Worm (Caenorhabditis elegans): ENCODE results near the gene T04A6.3.
A peak's percentile ranks its signal among the peaks of the same experiment; 100 is the strongest.
"Not testable (repeated sequence)": the region's sequence is repeated elsewhere in the genome, so short reads cannot be mapped to it uniquely, and the experiment has no call there.

The T04A6.3 gene

ce11 chrIII:7618294-7618693, 10.2 kb upstream of the T04A6.3 start:
- TF ChIP-seq nhr-47 (tag; optimal IDR thresholded peaks at IDR 0.05) (no peak), ceh-8 (GFP tag; optimal IDR thresholded peaks at IDR 0.05) (no peak), unc-30 (tag; optimal IDR thresholded peaks at IDR 0.05) (no peak), C04F5.9 (tag; optimal IDR thresholded peaks at IDR 0.05) (no peak), mab-9 (GFP tag; IDR thresholded peaks at IDR 0.05) (no peak), nhr-77 (tag; optimal IDR thresholded peaks at IDR 0.05) (no peak), sup-37 (GFP tag; optimal IDR thresholded peaks at IDR 0.05) (no peak), zag-1 (tag; optimal IDR thresholded peaks at IDR 0.05) (no peak), mep-1 (tag; optimal IDR thresholded peaks at IDR 0.05) (no peak), nhr-19 (GFP tag; conservative IDR thresholded peaks at IDR 0.05) (no peak), dpl-1 (GFP tag; optimal IDR thresholded peaks at IDR 0.05) (no peak), nhr-90 (tag; optimal IDR thresholded peaks at IDR 0.05; ENCODE audit: poor library complexity) (no peak), elt-3 (tag; optimal IDR thresholded peaks at IDR 0.05) (peak in 1 of 6 experiments; percentile 39), ces-1 (GFP tag; optimal IDR thresholded peaks at IDR 0.05) (no peak), blmp-1 (tag; optimal IDR thresholded peaks at IDR 0.05) (peak; percentile 86), sptf-1 (tag; optimal IDR thresholded peaks at IDR 0.05) (no peak), lsy-2 (tag; optimal IDR thresholded peaks at IDR 0.05) (no peak), lir-3 (tag; optimal IDR thresholded peaks at IDR 0.05; ENCODE audit: poor library complexity) (no peak), rnt-1 (tag; optimal IDR thresholded peaks at IDR 0.05) (peak; percentile 7)

- TF ChIP-seq rnt-1 (tag; optimal IDR thresholded peaks at IDR 0.05) (peak; percentile 38), C34B4.2 (tag; optimal IDR thresholded peaks at IDR 0.05) (no peak), unc-86 (tag; optimal IDR thresholded peaks at IDR 0.05) (no peak), alr-1 (tag; optimal IDR thresholded peaks at IDR 0.05; ENCODE audit: borderline replicate concordance) (no peak), fkh-8 (tag; optimal IDR thresholded peaks at IDR 0.05) (no peak), nhr-84 (tag; optimal IDR thresholded peaks at IDR 0.05) (no peak)
Observed at ce11 chrIII:7616228-7616627, 8.1 kb upstream of the T04A6.3 start, which contains the start of gene T04A6.1. T04A6.1 (plus strand) TSS chrIII:7616528.

ce11 chrIII:7614530-7614929, 6.4 kb upstream of the T04A6.3 start, which contains the start of gene T04A6.2:
T04A6.2 (plus strand) TSS chrIII:7614830.
- TF ChIP-seq mdl-1 (tag; optimal IDR thresholded peaks at IDR 0.05) (no peak), ets-5 (GFP tag; IDR thresholded peaks at IDR 0.05) (no peak)

- no peak for TF ChIP-seq egl-13 (tag; optimal IDR thresholded peaks at IDR 0.05)
- TF ChIP-seq ztf-4 (tag; optimal IDR thresholded peaks at IDR 0.05): no peak
- TF ChIP-seq snu-23 (GFP tag; optimal IDR thresholded peaks at IDR 0.05): no peak
Observed at ce11 chrIII:7609168-7609567, 1.0 kb upstream of the T04A6.3 start, which contains the start of gene nsph-4.3. nsph-4.3 (minus strand) TSS chrIII:7609268.

DNA sequence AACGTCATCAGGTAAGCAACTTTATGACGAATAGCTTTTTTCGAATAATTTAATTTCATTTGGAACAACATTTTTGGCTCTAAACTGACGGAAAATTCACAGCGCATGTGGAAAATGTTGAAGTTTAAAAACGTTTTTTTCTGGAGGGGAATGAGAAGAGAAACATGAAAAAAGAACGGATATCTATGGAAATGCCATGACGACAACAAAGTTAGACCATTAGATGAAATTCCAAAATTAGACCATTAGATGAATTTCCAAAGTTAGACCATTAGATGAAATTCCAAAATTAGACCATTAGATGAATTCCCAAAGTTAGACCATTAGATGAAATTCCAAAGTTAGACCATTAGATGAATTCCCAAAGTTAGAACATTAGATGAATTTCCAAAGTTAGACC, 13.6 kb downstream of the T04A6.3 start, which contains the start of gene Y80D4G.2:
TSS of gene Y80D4G.2 (minus strand) at position 101 of the 400 bp plus-strand sequence.
- TF ChIP-seq lsy-2 (tag; optimal IDR thresholded peaks at IDR 0.05); swsn-7 (tag; optimal IDR thresholded peaks at IDR 0.05); fkh-10 (GFP tag; optimal IDR thresholded peaks at IDR 0.05): not testable (repeated sequence)

- TF ChIP-seq pax-3 (tag; optimal IDR thresholded peaks at IDR 0.05) (no peak), mdl-1 (tag; optimal IDR thresholded peaks at IDR 0.05) (no peak), ztf-4 (tag; optimal IDR thresholded peaks at IDR 0.05) (no peak), nhr-11 (tag; optimal IDR thresholded peaks at IDR 0.05) (no peak), efl-1 (optimal IDR thresholded peaks at IDR 0.05) (no peak), efl-1 (GFP tag; optimal IDR thresholded peaks at IDR 0.05 in 1 of 2) (peak in 1 of 2 experiments; percentile 29)
Observed at ce11 chrIII:7593285-7593928, 14.7 kb downstream of the T04A6.3 start, which contains the start of gene R13A5.11. R13A5.11 (minus strand) TSS chrIII:7593335.

Measured in whole organism, L1 larva.